Fruit fly (Drosophila melanogaster) whole organism, embryonic: ENCODE measurements around the gene CG5727.

Experiments used
- CG10431 ChIP-seq: fragments of 200-800 bp; sonication (Bioruptor generic); optimal IDR thresholded peaks from 3 replicates; lab custom pipeline; 2018; ENCODE audit warnings: missing biosample characterization, mild to moderate bottlenecking, missing genetic modification characterization
- CG12299 ChIP-seq: fragments of 200-800 bp; sonication (Bioruptor generic); optimal IDR thresholded peaks from 2 replicates; lab custom pipeline; 2018; ENCODE audit warnings: missing biosample characterization, mild to moderate bottlenecking, missing genetic modification characterization
- CG13894 ChIP-seq: fragments of 200-800 bp; sonication (Bioruptor generic); optimal IDR thresholded peaks from 3 replicates; lab custom pipeline; 2018; ENCODE audit warnings: missing biosample characterization, mild to moderate bottlenecking, missing genetic modification characterization, moderate library complexity
- CG4617 ChIP-seq: fragments of 200-800 bp; sonication (Bioruptor generic); optimal IDR thresholded peaks from 3 replicates; lab custom pipeline; 2016; ENCODE audit warnings: missing biosample characterization, missing genetic modification characterization, borderline replicate concordance
- PHDP ChIP-seq: fragments of 200-800 bp; sonication (Bioruptor generic); optimal IDR thresholded peaks from 3 replicates; lab custom pipeline; 2018; ENCODE audit warnings: missing biosample characterization, mild to moderate bottlenecking, missing genetic modification characterization, moderate library complexity
- Scr ChIP-seq: fragments of 200-800 bp; sonication (Bioruptor generic); IDR thresholded peaks from 2 replicates; pipeline ENCODE4 v1.3.6; 2022; ENCODE audit warnings: missing biosample characterization, missing genetic modification characterization; ENCODE audit not compliant: partially characterized antibody
- br ChIP-seq: fragments of >200 bp; optimal IDR thresholded peaks from 2 replicates; lab custom pipeline; 2017
- croc ChIP-seq: fragments of 200-800 bp; sonication (Bioruptor generic); conservative IDR thresholded peaks from 3 replicates; pipeline ENCODE4 v1.3.6; 2022; ENCODE audit warnings: missing biosample characterization, missing genetic modification characterization
- dmrt11E ChIP-seq: fragments of 200-800 bp; sonication (Bioruptor generic); optimal IDR thresholded peaks from 3 replicates; lab custom pipeline; 2018; ENCODE audit warnings: missing biosample characterization, mild to moderate bottlenecking, missing genetic modification characterization, moderate library complexity
- dmrt99B ChIP-seq: fragments of 200-800 bp; sonication (Bioruptor generic); optimal IDR thresholded peaks from 2 replicates; lab custom pipeline; 2018; ENCODE audit warnings: missing biosample characterization, mild to moderate bottlenecking, missing genetic modification characterization, moderate library complexity
- odd ChIP-seq: fragments of 200-800 bp; sonication (Bioruptor generic); optimal IDR thresholded peaks from 2 replicates; lab custom pipeline; 2017; ENCODE audit warnings: missing biosample characterization, mild to moderate bottlenecking, missing genetic modification characterization
- pan ChIP-seq, 4 experiments: fragments of >200 bp in 3 of 4; fragments of 200-800 bp in 1 of 4; sonication (Bioruptor generic) in 1 of 4; optimal IDR thresholded peaks in 3 of 4; IDR thresholded peaks in 1 of 4; 2 replicates each; pipeline versions ENCODE4 v1.3.6 to Lab custom; 2017 to 2022; ENCODE audit warnings: missing biosample characterization in 2 of 4, missing genetic modification characterization in 2 of 4, mixed read lengths in 1 of 4

DNA sequence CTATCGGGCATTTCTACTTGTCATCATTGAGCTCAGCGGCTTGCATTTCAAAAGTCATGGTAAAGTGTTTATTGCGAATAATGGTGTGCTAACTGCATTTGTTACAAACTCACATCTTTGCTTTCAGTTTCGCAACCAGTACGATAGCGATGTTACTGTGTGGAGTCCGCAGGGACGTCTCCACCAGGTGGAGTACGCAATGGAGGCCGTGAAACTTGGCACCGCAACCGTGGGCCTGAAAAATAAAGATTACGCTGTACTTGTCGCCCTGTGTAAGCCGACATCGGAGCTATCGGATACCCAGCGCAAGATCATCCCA lies 10.9 kb upstream of the CG5727 start:
- TF ChIP-seq Scr, result no peak
- no peak for TF ChIP-seq CG12299 (tag; lab: Kevin White, UChicago)
- no peak for TF ChIP-seq pan (optimal IDR thresholded peaks at IDR 0.05; lab: Kevin White, UChicago)
- TF ChIP-seq pan (GFP tag; optimal IDR thresholded peaks at IDR 0.05 in 1 of 2, IDR thresholded peaks at IDR 0.05 in 1 of 2), result no peak
- no peak for TF ChIP-seq dmrt11E (tag; lab: Kevin White, UChicago)
- TF ChIP-seq CG4617 (GFP tag; lab: Kevin White, UChicago), result no peak
- no peak for TF ChIP-seq odd
- no peak for TF ChIP-seq br (lab: Kevin White, UChicago)
- no peak for TF ChIP-seq dmrt99B (tag; lab: Kevin White, UChicago)
- no peak for TF ChIP-seq PHDP (tag; lab: Kevin White, UChicago)
- TF ChIP-seq CG10431 (GFP tag; lab: Kevin White, UChicago), result no peak
- no peak for TF ChIP-seq croc
- TF ChIP-seq CG13894 (tag; lab: Kevin White, UChicago), result no peak
